Fruit fly (Drosophila melanogaster) ovary, adult (tissue): ENCODE results near the gene Kdsr.

ENCODE experiments used
- CG17801 ChIP-seq: fragments of 200-800 bp; optimal IDR thresholded peaks from 2 replicates; lab custom pipeline; 2019; ENCODE audit warnings: missing biosample characterization, mild to moderate bottlenecking, missing genetic modification characterization, moderate library complexity; ENCODE audit not compliant: partially characterized antibody

Kdsr gene

dm6 chr3R:25285173-25285572, 22.9 kb upstream of the Kdsr start, which contains the start of gene CG31104:
Gene CG31104, plus strand, starts transcription at chr3R:25285473.
- TF ChIP-seq CG17801 (GFP tag; lab: Kevin White, UChicago): no peak

- TF ChIP-seq CG17801 (GFP tag; lab: Kevin White, UChicago): no peak
These were observed 20.9 kb upstream of the Kdsr start, which contains the start of gene CG31300 for dm6 chr3R:25283209-25283670. Gene CG31300, plus strand, starts transcription at chr3R:25283620.

dm6 chr3R:25281165-25281564, 18.9 kb upstream of the Kdsr start, which contains the start of gene CG11892:
Gene CG11892, plus strand, starts transcription at chr3R:25281548.
- TF ChIP-seq CG17801 (GFP tag; lab: Kevin White, UChicago): peak; percentile 29

dm6 chr3R:25279796-25280350, 17.6 kb upstream of the Kdsr start, which contains the start of gene CG10514:
Gene CG10514, minus strand, starts transcription at chr3R:25279846.
- no peak for TF ChIP-seq CG17801 (GFP tag; lab: Kevin White, UChicago)

- no peak for TF ChIP-seq CG17801 (GFP tag; lab: Kevin White, UChicago)
These were observed 14.8 kb upstream of the Kdsr start, which contains the start of gene CG10513 for dm6 chr3R:25277112-25277511. Gene CG10513, minus strand, starts transcription at chr3R:25277212.

- TF ChIP-seq CG17801 (GFP tag; lab: Kevin White, UChicago): peak; percentile 77
These were observed 13.0 kb upstream of the Kdsr start for dm6 chr3R:25275276-25275675.

- no peak for TF ChIP-seq CG17801 (GFP tag; lab: Kevin White, UChicago)
These were observed 11.2 kb upstream of the Kdsr start, which contains the start of gene CG11878 for dm6 chr3R:25273537-25273936. Gene CG11878, plus strand, starts transcription at chr3R:25273837.

- TF ChIP-seq CG17801 (GFP tag; lab: Kevin White, UChicago): no peak
These were observed 7.6 kb upstream of the Kdsr start, which contains the start of the genes CG11889 and CG11891 for dm6 chr3R:25269909-25270308. Gene CG11889, plus strand, starts transcription at chr3R:25270209. Gene CG11891, plus strand, starts transcription at chr3R:25270209.

dm6 chr3R:25266751-25267150, 4.5 kb upstream of the Kdsr start:
- TF ChIP-seq CG17801 (GFP tag; lab: Kevin White, UChicago): no peak

dm6 chr3R:25265589-25266201, 3.4 kb upstream of the Kdsr start, which contains the start of the genes GlnRS and RIOK2:
Gene GlnRS, minus strand, starts transcription at chr3R:25265721.
Gene RIOK2, plus strand, starts transcription at chr3R:25265844.
- peak; percentile 65 for TF ChIP-seq CG17801 (GFP tag; lab: Kevin White, UChicago)

dm6 chr3R:25260670-25261069, 1.6 kb downstream of the Kdsr start:
- no peak for TF ChIP-seq CG17801 (GFP tag; lab: Kevin White, UChicago)

dm6 chr3R:25258628-25259240, 3.6 kb downstream of the Kdsr start, which contains the start of gene CG11857:
Gene CG11857, plus strand, starts transcription at chr3R:25258898.
- peak; percentile 97 for TF ChIP-seq CG17801 (GFP tag; lab: Kevin White, UChicago)

- peak; percentile 66 for TF ChIP-seq CG17801 (GFP tag; lab: Kevin White, UChicago)
These were observed 12.9 kb downstream of the Kdsr start, which contains the start of gene Nup358 for dm6 chr3R:25249145-25250141. Gene Nup358, plus strand, starts transcription at chr3R:25249348.

dm6 chr3R:25247379-25247869, 14.9 kb downstream of the Kdsr start, which contains the start of the genes RpS27 and Nup37:
Gene RpS27, minus strand, starts transcription at chr3R:25247514.
Gene Nup37, plus strand, starts transcription at chr3R:25247658.
- TF ChIP-seq CG17801 (GFP tag; lab: Kevin White, UChicago): peak; percentile 89
